Worm (Caenorhabditis elegans) whole organism, L4/young adult: ENCODE data around the gene nep-6.

Experiments used
- W03F9.2 ChIP-seq: fragments of 150-350 bp; optimal IDR thresholded peaks from 2 replicates; lab custom pipeline; 2014; ENCODE audit warnings: missing biosample characterization, missing genetic modification characterization
- dao-5 ChIP-seq: sonication (generic microtip); optimal IDR thresholded peaks from 2 replicates; lab custom pipeline; 2016; ENCODE audit warnings: missing genotype, missing genetic modification characterization, moderate library complexity, missing compliant biosample characterization
- him-1 ChIP-seq: sonication (generic microtip); optimal IDR thresholded peaks from 2 replicates; lab custom pipeline; 2016; ENCODE audit warnings: missing genotype, missing genetic modification reagents, missing genetic modification characterization, missing compliant biosample characterization

Gene nep-6

ce11 chrII:3416528-3416927 is at the start of gene nep-6:
Gene nep-6, plus strand, starts transcription at chrII:3416828.
- TF ChIP-seq W03F9.2 (tag; lab: Kevin White, UChicago) (no peak), him-1 (no peak), dao-5 (no peak)

DNA sequence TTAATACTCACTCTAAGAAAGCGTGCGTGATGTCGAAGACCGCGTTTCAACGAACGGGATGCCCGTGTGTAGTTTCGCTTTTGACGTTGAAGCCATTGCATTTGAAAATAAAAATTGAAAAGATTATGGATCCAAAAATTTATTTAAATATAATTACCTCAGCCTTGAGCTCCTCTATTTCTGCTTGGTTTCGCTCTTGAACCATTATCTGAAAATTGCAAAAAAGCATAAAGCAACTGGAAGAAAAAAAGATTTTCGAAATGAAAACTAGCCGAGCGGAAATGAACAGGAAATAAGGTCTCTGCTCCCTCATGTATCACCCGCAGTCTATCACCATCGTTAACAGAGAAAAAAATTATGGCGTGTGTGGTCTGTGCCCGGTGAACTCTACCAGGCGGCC is 49.5 kb upstream of the nep-6 start, which contains the start of gene Y49F6C.6:
Gene Y49F6C.6 (minus strand): TSS at position 101 of the 400 bp plus-strand sequence.
- TF ChIP-seq dao-5 (no peak), him-1 (no peak), W03F9.2 (tag; lab: Kevin White, UChicago) (no peak)

DNA sequence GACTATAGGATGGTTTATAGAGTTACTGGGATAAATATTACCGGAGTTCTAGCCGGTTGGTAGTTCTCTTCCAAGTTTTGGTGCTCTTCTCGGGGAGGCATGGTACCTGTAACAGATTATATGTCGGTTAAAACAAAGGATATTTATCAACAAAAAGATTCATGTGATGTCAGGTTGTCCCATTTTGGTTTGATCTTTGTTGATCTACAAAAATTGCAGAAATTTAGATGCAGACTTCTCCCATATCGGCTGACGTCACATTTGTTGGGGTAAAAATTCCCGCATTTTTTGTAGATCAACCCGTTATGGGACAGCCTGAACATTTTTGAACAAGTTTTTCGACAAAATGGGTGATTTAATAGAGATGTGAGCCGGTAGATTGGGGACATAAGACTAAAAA is 48.5 kb upstream of the nep-6 start, which contains the start of gene Y49F6C.7:
Gene Y49F6C.7 (minus strand): TSS at position 101 of the 400 bp plus-strand sequence.
- TF ChIP-seq W03F9.2 (tag; lab: Kevin White, UChicago), result no peak
- no peak for TF ChIP-seq dao-5
- no peak for TF ChIP-seq him-1

DNA sequence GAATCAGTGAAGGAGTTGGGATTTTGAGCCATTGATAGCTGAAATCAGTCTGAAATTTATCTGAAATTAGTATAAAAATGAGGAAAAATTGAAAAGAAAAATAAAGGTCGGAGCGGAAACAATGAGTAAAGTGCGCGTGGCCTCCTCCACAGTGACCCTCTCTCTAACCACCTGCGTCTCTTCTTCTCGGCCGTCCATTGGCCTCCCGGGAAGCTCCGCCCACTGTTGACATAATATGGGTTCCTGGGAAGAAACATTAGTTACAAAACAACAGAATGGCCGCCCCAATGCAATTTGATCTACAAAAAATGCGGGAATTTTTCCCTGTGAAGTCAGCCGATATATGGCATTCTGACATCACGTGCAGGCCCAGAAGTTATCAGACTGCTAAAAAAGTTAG is 46.6 kb upstream of the nep-6 start, which contains the start of gene Y49F6C.8:
Gene Y49F6C.8 (minus strand): TSS at position 51 of the 400 bp plus-strand sequence.
- TF ChIP-seq him-1, result no peak

DNA sequence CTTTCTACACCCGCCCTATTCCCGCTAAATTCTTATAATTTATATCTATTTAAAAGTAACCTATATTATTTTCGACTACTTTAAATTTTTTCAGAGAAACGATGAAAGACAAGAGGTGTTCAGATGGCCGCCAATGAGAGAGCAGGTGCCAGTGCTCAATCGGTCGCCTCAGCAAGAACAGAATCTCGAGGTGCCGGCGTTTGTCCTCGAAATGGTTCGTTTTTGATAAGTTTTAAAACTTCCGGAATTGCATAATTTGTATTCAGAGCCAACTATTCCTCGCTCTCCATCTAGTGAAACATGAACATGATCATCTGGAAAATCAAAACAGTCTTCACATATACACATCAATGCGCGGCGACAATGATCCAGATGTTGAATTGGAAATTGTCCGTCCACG is 45.6 kb upstream of the nep-6 start, which contains the start of gene bath-23:
Gene bath-23 (plus strand): TSS at position 301 of the 400 bp plus-strand sequence.
- TF ChIP-seq dao-5 (no peak), W03F9.2 (tag; lab: Kevin White, UChicago) (no peak), him-1 (no peak)

DNA sequence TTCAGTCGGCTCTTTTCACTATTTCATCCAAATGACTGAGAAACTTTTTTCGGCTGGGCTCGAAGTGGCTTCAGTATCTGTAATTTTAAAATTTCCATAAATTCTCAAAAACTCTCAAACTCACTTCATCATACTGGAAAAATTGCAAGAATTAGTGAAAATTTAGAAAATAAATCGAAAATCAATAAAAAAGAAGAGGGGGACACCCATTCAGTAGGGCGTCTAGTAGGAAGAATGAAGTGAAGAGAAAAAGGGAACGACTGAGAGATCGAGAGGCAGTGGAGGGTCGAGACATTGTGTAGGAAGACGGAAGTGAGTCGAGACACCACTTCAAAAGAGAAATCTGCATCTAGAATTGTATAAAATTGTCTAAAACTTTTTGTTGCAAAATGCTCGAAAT is 42.8 kb upstream of the nep-6 start:
- TF ChIP-seq W03F9.2 (tag; lab: Kevin White, UChicago) (no peak), dao-5 (no peak), him-1 (no peak)

ce11 chrII:3374779-3375178 is 41.8 kb upstream of the nep-6 start, which contains the start of gene bath-10:
Gene bath-10, plus strand, starts transcription at chrII:3375079.
- TF ChIP-seq W03F9.2 (tag; lab: Kevin White, UChicago) (no peak), dao-5 (no peak), him-1 (no peak)

ce11 chrII:3375302-3375701 is 41.3 kb upstream of the nep-6 start:
- TF ChIP-seq dao-5, result no peak
- no peak for TF ChIP-seq W03F9.2 (tag; lab: Kevin White, UChicago)
- TF ChIP-seq him-1, result no peak

- no peak for TF ChIP-seq him-1
- no peak for TF ChIP-seq W03F9.2 (tag; lab: Kevin White, UChicago)
- no peak for TF ChIP-seq dao-5
Observed at ce11 chrII:3376789-3377188, 39.8 kb upstream of the nep-6 start, which contains the start of gene bath-9. Gene bath-9, plus strand, starts transcription at chrII:3377089.

ce11 chrII:3378275-3378674 is 38.4 kb upstream of the nep-6 start, which contains the start of gene Y49F6C.2:
Gene Y49F6C.2, plus strand, starts transcription at chrII:3378575.
- no peak for TF ChIP-seq W03F9.2 (tag; lab: Kevin White, UChicago)
- TF ChIP-seq dao-5, result no peak
- TF ChIP-seq him-1, result no peak

DNA sequence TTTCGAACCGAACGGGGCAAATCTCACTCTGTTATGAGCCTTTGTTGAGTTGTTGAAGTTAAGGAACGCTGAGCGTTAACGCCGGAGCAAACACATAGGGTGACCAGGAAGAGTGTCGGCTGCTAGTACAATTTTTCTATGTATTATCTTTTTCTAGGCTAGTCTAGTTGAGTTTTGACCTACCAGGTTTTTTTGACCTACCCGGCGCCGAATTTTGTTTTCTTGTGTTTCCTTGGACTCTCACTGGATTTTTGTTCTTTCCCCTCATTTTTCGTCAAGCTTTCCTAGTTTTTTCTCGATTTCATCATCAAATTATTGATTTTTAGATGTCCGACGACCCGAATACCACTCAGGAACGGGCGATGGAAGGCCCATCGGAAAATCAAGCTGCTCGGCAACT is 35.1 kb upstream of the nep-6 start, which contains the start of gene T06D4.1:
Gene T06D4.1 (plus strand): TSS at position 321 of the 400 bp plus-strand sequence.
- TF ChIP-seq him-1, result no peak
- TF ChIP-seq W03F9.2 (tag; lab: Kevin White, UChicago), result no peak
- no peak for TF ChIP-seq dao-5

DNA sequence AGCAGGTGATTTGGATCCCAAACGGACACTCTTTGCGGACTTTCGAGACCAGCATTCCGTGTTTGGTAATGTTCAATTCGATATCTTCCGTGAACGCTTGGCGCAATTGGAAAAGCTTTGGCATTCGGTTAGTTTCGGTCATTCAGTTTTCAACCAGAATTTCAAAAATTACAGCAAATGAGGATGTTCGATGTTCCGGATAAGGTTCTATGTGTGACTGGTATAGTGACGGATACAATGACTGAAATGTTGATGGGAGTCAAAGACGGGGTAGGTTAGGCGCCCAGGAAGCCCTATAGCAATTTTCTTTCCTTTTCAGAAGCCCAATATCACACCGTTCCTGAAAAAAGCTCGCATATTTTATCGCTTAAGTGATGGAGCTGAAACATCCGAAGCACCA is 33.5 kb upstream of the nep-6 start:
- TF ChIP-seq him-1, result no peak

- no peak for TF ChIP-seq him-1
- TF ChIP-seq W03F9.2 (tag; lab: Kevin White, UChicago), result no peak
- TF ChIP-seq dao-5, result no peak
Observed at ce11 chrII:3385736-3386135, 30.9 kb upstream of the nep-6 start, which contains the start of gene T06D4.2. Gene T06D4.2, minus strand, starts transcription at chrII:3385905.

DNA sequence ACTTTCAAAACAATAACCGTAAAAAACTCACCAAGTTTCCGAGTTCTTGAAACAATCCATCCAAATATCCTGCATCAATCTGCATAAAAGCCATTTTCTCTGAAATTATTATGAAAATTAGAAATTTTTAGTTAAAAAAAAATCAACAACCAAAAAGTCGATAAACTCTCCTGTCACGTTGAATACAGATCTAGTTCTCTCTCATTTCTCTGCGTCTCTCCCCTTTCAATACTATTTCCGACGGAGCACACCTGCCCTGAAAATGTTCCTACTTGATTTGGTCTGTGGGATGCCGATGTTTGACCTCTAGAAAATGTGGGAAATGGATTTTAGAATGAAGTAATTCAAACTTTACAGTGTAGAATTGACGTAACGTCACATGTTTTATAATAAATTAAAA is 29.1 kb upstream of the nep-6 start, which contains the start of gene T06D4.6:
Gene T06D4.6 (minus strand): TSS at position 101 of the 400 bp plus-strand sequence.
- TF ChIP-seq him-1 (no peak), dao-5 (no peak), W03F9.2 (tag; lab: Kevin White, UChicago) (no peak)

DNA sequence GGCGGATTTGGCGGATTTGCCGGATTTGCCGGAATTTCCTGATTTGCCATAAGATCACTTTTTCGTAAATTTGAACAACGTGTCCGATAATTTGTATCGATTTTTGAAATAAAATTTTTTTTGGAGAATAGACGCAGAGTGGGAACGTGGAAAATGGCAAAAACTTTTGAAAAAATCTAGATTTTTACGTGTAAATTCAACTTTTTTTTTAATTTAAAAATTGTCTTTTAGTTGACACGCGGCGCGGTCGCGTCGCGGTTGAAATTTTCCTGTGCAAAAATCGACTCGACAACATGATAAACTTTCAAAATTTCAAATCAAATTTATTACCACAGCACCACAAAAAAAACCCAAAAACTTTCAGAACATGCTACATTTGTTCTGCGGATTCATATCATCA is 21.1 kb upstream of the nep-6 start, which contains the start of gene nep-20:
Gene nep-20 (minus strand): TSS at position 101 of the 400 bp plus-strand sequence.
- no peak for TF ChIP-seq him-1
- no peak for TF ChIP-seq W03F9.2 (tag; lab: Kevin White, UChicago)
- TF ChIP-seq dao-5, result no peak

DNA sequence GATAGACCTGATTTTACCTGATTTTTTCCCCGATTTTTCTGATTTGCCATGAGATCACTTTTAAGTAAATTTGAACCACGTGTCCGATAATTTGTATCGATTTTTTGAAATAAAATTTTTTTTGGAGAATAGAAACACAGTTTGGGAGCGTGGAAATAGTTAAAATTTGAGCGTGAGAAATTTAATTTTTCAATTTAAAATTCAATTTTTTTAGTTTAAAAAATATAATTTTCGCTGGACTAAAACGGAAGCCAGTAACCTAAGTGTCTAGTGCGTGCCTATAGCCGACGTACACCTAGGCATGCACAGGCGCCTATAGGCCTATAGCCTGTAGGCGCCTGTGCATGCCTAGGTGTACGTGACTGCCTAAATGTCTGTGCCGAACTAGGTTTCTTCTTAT is 17.4 kb upstream of the nep-6 start, which contains the start of gene nep-9:
Gene nep-9 (minus strand): TSS at position 101 of the 400 bp plus-strand sequence.
- no peak for TF ChIP-seq him-1
- no peak for TF ChIP-seq dao-5
